Fruit fly (Drosophila melanogaster) whole organism, embryonic: ENCODE results near the gene tth.

ENCODE experiments used
- BtbVII ChIP-seq: fragments of 200-800 bp; sonication (Bioruptor generic); optimal IDR thresholded peaks from 3 replicates; lab custom pipeline; 2017; ENCODE audit warnings: missing biosample characterization, mild to moderate bottlenecking, missing genetic modification characterization
- CG10321 ChIP-seq: fragments of 200-800 bp; sonication (Bioruptor generic); IDR thresholded peaks from 2 replicates; pipeline ENCODE4 v1.3.6; 2022; ENCODE audit warnings: missing biosample characterization, missing genetic modification characterization
- CG11093 ChIP-seq: fragments of 200-800 bp; sonication (Bioruptor generic); IDR thresholded peaks from 3 replicates; pipeline ENCODE4 v1.3.6; 2022; ENCODE audit warnings: missing biosample characterization, missing genetic modification characterization
- CG13424 ChIP-seq: fragments of 200-800 bp; sonication (Bioruptor generic); optimal IDR thresholded peaks from 2 replicates; lab custom pipeline; 2019; ENCODE audit warnings: missing biosample characterization, mild to moderate bottlenecking, missing genetic modification characterization, moderate library complexity
- CG1647 ChIP-seq: fragments of 200-800 bp; sonication (Bioruptor generic); optimal IDR thresholded peaks from 3 replicates; lab custom pipeline; 2016; ENCODE audit warnings: missing biosample characterization, missing genetic modification characterization
- CG17612 ChIP-seq: fragments of 200-800 bp; sonication (Bioruptor generic); IDR thresholded peaks from 2 replicates; pipeline ENCODE4 v1.3.6; 2022; ENCODE audit warnings: missing biosample characterization, missing genetic modification characterization
- CG17829 ChIP-seq: fragments of 200-800 bp; optimal IDR thresholded peaks from 2 replicates; lab custom pipeline; 2019; ENCODE audit warnings: missing biosample characterization, mild to moderate bottlenecking, missing genetic modification characterization, moderate library complexity
- CG18619 ChIP-seq: fragments of 200-800 bp; sonication (Bioruptor generic); optimal IDR thresholded peaks from 3 replicates; lab custom pipeline; 2017; ENCODE audit warnings: missing biosample characterization, mild to moderate bottlenecking, missing genetic modification characterization
- CG2712 ChIP-seq: fragments of 200-800 bp; optimal IDR thresholded peaks from 3 replicates; lab custom pipeline; 2019; ENCODE audit warnings: missing biosample characterization, mild to moderate bottlenecking, missing genetic modification characterization, moderate library complexity
- CG30403 ChIP-seq: fragments of 200-800 bp; sonication (Bioruptor generic); optimal IDR thresholded peaks from 3 replicates; lab custom pipeline; 2016; ENCODE audit warnings: missing biosample characterization, missing genetic modification characterization
- CG3163 ChIP-seq: fragments of 200-800 bp; sonication (Bioruptor generic); optimal IDR thresholded peaks from 3 replicates; lab custom pipeline; 2016; ENCODE audit warnings: missing biosample characterization, missing genetic modification characterization
- CG3407 ChIP-seq: fragments of 200-800 bp; sonication (Bioruptor generic); optimal IDR thresholded peaks from 2 replicates; lab custom pipeline; 2018; ENCODE audit warnings: missing biosample characterization, mild to moderate bottlenecking, missing genetic modification characterization
- CG3838 ChIP-seq: fragments of 200-800 bp; sonication (Bioruptor generic); optimal IDR thresholded peaks from 3 replicates; lab custom pipeline; 2016; ENCODE audit warnings: missing biosample characterization, missing genetic modification characterization
- CG43689 ChIP-seq: fragments of 200-800 bp; sonication (Bioruptor generic); IDR thresholded peaks from 2 replicates; pipeline ENCODE4 v1.3.6; 2022; ENCODE audit warnings: missing biosample characterization, missing genetic modification characterization
- CG4404 ChIP-seq: fragments of 200-800 bp; sonication (Bioruptor generic); IDR thresholded peaks from 2 replicates; pipeline ENCODE4 v1.3.6; 2022; ENCODE audit warnings: missing biosample characterization, missing genetic modification characterization
- CG6175 ChIP-seq: fragments of 200-800 bp; sonication (Bioruptor generic); IDR thresholded peaks from 3 replicates; pipeline ENCODE4 v1.3.6; 2022; ENCODE audit warnings: missing biosample characterization, missing genetic modification characterization
- CG6689 ChIP-seq: fragments of 200-800 bp; sonication (Bioruptor generic); IDR thresholded peaks from 2 replicates; pipeline ENCODE4 v1.3.6; 2022; ENCODE audit warnings: missing biosample characterization, missing genetic modification characterization
- CG7271 ChIP-seq: fragments of 200-800 bp; sonication (Bioruptor generic); optimal IDR thresholded peaks from 2 replicates; lab custom pipeline; 2018; ENCODE audit warnings: missing biosample characterization, mild to moderate bottlenecking, missing genetic modification characterization, moderate library complexity
- CG7372 ChIP-seq: fragments of 200-800 bp; sonication (Bioruptor generic); IDR thresholded peaks from 2 replicates; pipeline ENCODE4 v1.3.6; 2022; ENCODE audit warnings: missing biosample characterization, missing genetic modification characterization
- CG8359 ChIP-seq: fragments of 200-800 bp; sonication (Bioruptor generic); optimal IDR thresholded peaks from 2 replicates; lab custom pipeline; 2017; ENCODE audit warnings: missing biosample characterization, mild to moderate bottlenecking, missing genetic modification characterization, borderline replicate concordance
- CG8478 ChIP-seq: fragments of >200 bp; optimal IDR thresholded peaks from 2 replicates; lab custom pipeline; 2018
- D ChIP-seq, 2 experiments: fragments of 200-800 bp in 1 of 2; fragments of >200 bp in 1 of 2; sonication (Bioruptor generic) in 1 of 2; optimal IDR thresholded peaks; 2 replicates in 1 of 2; 3 replicates in 1 of 2; lab custom pipeline; 2017; ENCODE audit warnings: mild to moderate bottlenecking in 1 of 2, missing biosample characterization in 1 of 2, missing genetic modification characterization in 1 of 2, missing genetic modification reagents in 1 of 2
- Dad ChIP-seq: fragments of 200-800 bp; sonication (Bioruptor generic); optimal IDR thresholded peaks from 3 replicates; lab custom pipeline; 2016; ENCODE audit warnings: missing biosample characterization, missing genetic modification characterization
- Ets65A ChIP-seq: fragments of 200-800 bp; sonication (Bioruptor generic); peaks from one replicate; lab custom pipeline; 2016; ENCODE audit warnings: missing biosample characterization, missing genetic modification characterization
- Ets97D ChIP-seq: fragments of 200-800 bp; sonication (Bioruptor generic); optimal IDR thresholded peaks from 3 replicates; lab custom pipeline; 2016; ENCODE audit warnings: missing biosample characterization, missing genetic modification characterization
- Hsf ChIP-seq: fragments of 200-800 bp; sonication (Bioruptor generic); optimal IDR thresholded peaks from 3 replicates; lab custom pipeline; 2016; ENCODE audit warnings: missing biosample characterization, missing genetic modification characterization
- PHDP ChIP-seq: fragments of 200-800 bp; sonication (Bioruptor generic); optimal IDR thresholded peaks from 3 replicates; lab custom pipeline; 2018; ENCODE audit warnings: missing biosample characterization, mild to moderate bottlenecking, missing genetic modification characterization, moderate library complexity
- Rx ChIP-seq: fragments of 200-800 bp; sonication (Bioruptor generic); IDR thresholded peaks from 2 replicates; pipeline ENCODE4 v1.3.6; 2022; ENCODE audit warnings: missing biosample characterization, missing genetic modification characterization
- Tbp ChIP-seq: fragments of >200 bp; optimal IDR thresholded peaks from 2 replicates; lab custom pipeline; 2018; ENCODE audit warnings: missing biosample characterization, missing genetic modification characterization
- Vsx1 ChIP-seq: fragments of 200-800 bp; sonication (Bioruptor generic); optimal IDR thresholded peaks from 2 replicates; lab custom pipeline; 2017; ENCODE audit warnings: missing biosample characterization, mild to moderate bottlenecking, missing genetic modification characterization, missing genetic modification reagents
- bowl ChIP-seq: fragments of 200-800 bp; sonication (Bioruptor generic); IDR thresholded peaks from 2 replicates; pipeline ENCODE4 v1.3.6; 2022; ENCODE audit warnings: missing biosample characterization, missing genetic modification characterization
- bsh ChIP-seq, 2 experiments: fragments of 200-800 bp; sonication (Bioruptor generic); optimal IDR thresholded peaks; 2 replicates each; lab custom pipeline; 2017 to 2018; ENCODE audit warnings: mild to moderate bottlenecking in 2 of 2, missing biosample characterization in 2 of 2, missing genetic modification characterization in 2 of 2, moderate library complexity in 1 of 2
- dan ChIP-seq: fragments of 200-800 bp; sonication (Bioruptor generic); IDR thresholded peaks from 2 replicates; pipeline ENCODE4 v1.3.6; 2022; ENCODE audit warnings: missing biosample characterization, missing genetic modification characterization
- danr ChIP-seq: fragments of 200-800 bp; sonication (Bioruptor generic); IDR thresholded peaks from 2 replicates; pipeline ENCODE4 v1.3.6; 2022; ENCODE audit warnings: missing biosample characterization, missing genetic modification characterization
- dm ChIP-seq: fragments of 200-800 bp; sonication (Bioruptor generic); optimal IDR thresholded peaks from 3 replicates; lab custom pipeline; 2016; ENCODE audit warnings: missing biosample characterization, missing genetic modification characterization
- dmrt11E ChIP-seq: fragments of 200-800 bp; sonication (Bioruptor generic); optimal IDR thresholded peaks from 3 replicates; lab custom pipeline; 2018; ENCODE audit warnings: missing biosample characterization, mild to moderate bottlenecking, missing genetic modification characterization, moderate library complexity
- dpn ChIP-seq, 2 experiments: fragments of 200-800 bp; sonication (Bioruptor generic); optimal IDR thresholded peaks; 3 replicates each; lab custom pipeline; 2016; ENCODE audit warnings: missing biosample characterization in 2 of 2, missing genetic modification characterization in 2 of 2
- fru ChIP-seq: fragments of >200 bp; optimal IDR thresholded peaks from 2 replicates; lab custom pipeline; 2017
- gfzf ChIP-seq: fragments of 200-800 bp; sonication (Bioruptor generic); optimal IDR thresholded peaks from 2 replicates; lab custom pipeline; 2016; ENCODE audit warnings: missing biosample characterization, mild to moderate bottlenecking, missing genetic modification characterization, moderate library complexity
- ham ChIP-seq: fragments of 200-800 bp; sonication (Bioruptor generic); IDR thresholded peaks from 2 replicates; pipeline ENCODE4 v1.3.6; 2022; ENCODE audit warnings: missing biosample characterization, missing genetic modification characterization
- kni ChIP-seq: fragments of 200-800 bp; sonication (Bioruptor generic); optimal IDR thresholded peaks from 3 replicates; lab custom pipeline; 2017; ENCODE audit warnings: mild to moderate bottlenecking, missing biosample characterization, missing genetic modification reagents, missing genetic modification characterization
- maf-S ChIP-seq: fragments of 200-800 bp; sonication (Bioruptor generic); optimal IDR thresholded peaks from 2 replicates; lab custom pipeline; 2016; ENCODE audit warnings: missing biosample characterization, missing genetic modification characterization
- pros ChIP-seq: fragments of 200-800 bp; sonication (Bioruptor generic); optimal IDR thresholded peaks from 3 replicates; lab custom pipeline; 2019; ENCODE audit warnings: missing biosample characterization, mild to moderate bottlenecking, missing genetic modification characterization, moderate library complexity
- shn ChIP-seq: fragments of 200-800 bp; sonication (Bioruptor generic); optimal IDR thresholded peaks from 3 replicates; lab custom pipeline; 2016; ENCODE audit warnings: missing biosample characterization, missing genetic modification characterization
- sima ChIP-seq: fragments of 200-800 bp; sonication (Bioruptor generic); optimal IDR thresholded peaks from 2 replicates; lab custom pipeline; 2016; ENCODE audit warnings: missing biosample characterization, missing genetic modification characterization
- slbo ChIP-seq: fragments of 200-800 bp; sonication (Bioruptor generic); IDR thresholded peaks from 2 replicates; pipeline ENCODE4 v1.3.6; 2022; ENCODE audit warnings: missing biosample characterization, missing genetic modification characterization
- trem ChIP-seq: fragments of 200-800 bp; optimal IDR thresholded peaks from 3 replicates; lab custom pipeline; 2019; ENCODE audit warnings: missing biosample characterization, mild to moderate bottlenecking, missing genetic modification characterization, moderate library complexity
- unpg ChIP-seq: fragments of 200-800 bp; sonication (Bioruptor generic); optimal IDR thresholded peaks from 3 replicates; lab custom pipeline; 2018; ENCODE audit warnings: missing biosample characterization, mild to moderate bottlenecking, missing genetic modification characterization, moderate library complexity
- vfl ChIP-seq: fragments of 200-800 bp; sonication (Bioruptor generic); optimal IDR thresholded peaks from 2 replicates; lab custom pipeline; 2016; ENCODE audit warnings: missing biosample characterization, missing genetic modification characterization
- wor ChIP-seq: fragments of 200-800 bp; sonication (Bioruptor generic); IDR thresholded peaks from 2 replicates; pipeline ENCODE4 v1.3.6; 2022; ENCODE audit warnings: missing biosample characterization, missing genetic modification characterization
- z ChIP-seq: fragments of 200-800 bp; sonication (Bioruptor generic); IDR thresholded peaks from 3 replicates; pipeline ENCODE4 v1.3.6; 2022; ENCODE audit warnings: missing biosample characterization, missing genetic modification characterization

The tth gene

dm6 chrX:13634254-13634999, 18.0 kb upstream of the tth start (continued):
- TF ChIP-seq CG2712 (tag; lab: Kevin White, UChicago) (peak; percentile 3), maf-S (GFP tag; lab: Kevin White, UChicago) (peak; percentile 17), dm (GFP tag; lab: Kevin White, UChicago) (peak; percentile 4), PHDP (tag; lab: Kevin White, UChicago) (peak; percentile 46), Dad (GFP tag; lab: Kevin White, UChicago) (no peak), CG17829 (tag; lab: Kevin White, UChicago) (no peak), dan (no peak), Hsf (GFP tag; lab: Kevin White, UChicago) (peak; percentile 38), slbo (GFP tag; lab: Robert Waterston, UW) (peak; percentile 61), CG7372 (GFP tag; lab: Robert Waterston, UW) (0 out of 2 replicates have a peak, but pooled peaks have one; percentile 18), CG3163 (GFP tag; lab: Kevin White, UChicago) (no peak), CG8478 (lab: Kevin White, UChicago) (no peak), dmrt11E (tag; lab: Kevin White, UChicago) (no peak), fru (no peak), z (GFP tag; lab: Robert Waterston, UW) (peak; percentile 61; the same call in 1 of the 3 replicates), CG30403 (GFP tag; lab: Kevin White, UChicago) (peak; percentile 56), CG3407 (GFP tag; lab: Kevin White, UChicago) (no peak), CG8359 (GFP tag; lab: Kevin White, UChicago) (no peak), wor (no peak), Rx (no peak), CG1647 (no peak), dpn (GFP tag; optimal IDR thresholded peaks at IDR 0.05; lab: Kevin White, UChicago) (peak; percentile 23 to 44), BtbVII (GFP tag; lab: Kevin White, UChicago) (peak; percentile 57), ham (no peak), CG3838 (GFP tag; lab: Kevin White, UChicago) (no peak), CG43689 (GFP tag; lab: Robert Waterston, UW) (0 out of 2 replicates have a peak, but pooled peaks have one; percentile 26), danr (GFP tag; lab: Robert Waterston, UW) (no peak), CG10321 (no peak), Ets97D (GFP tag; lab: Kevin White, UChicago) (no peak), bowl (GFP tag; lab: Robert Waterston, UW) (no peak), trem (tag; lab: Kevin White, UChicago) (no peak), bsh (GFP tag; optimal IDR thresholded peaks at IDR 0.05; lab: Kevin White, UChicago) (no peak), pros (GFP tag; lab: Kevin White, UChicago) (no peak), CG6689 (no peak), Ets65A (GFP tag; lab: Kevin White, UChicago) (peak; percentile 92), CG18619 (peak; percentile 32), CG6175 (GFP tag; lab: Robert Waterston, UW) (no peak), vfl (GFP tag; lab: Kevin White, UChicago) (no peak), CG4404 (GFP tag; lab: Robert Waterston, UW) (no peak), unpg (GFP tag; lab: Kevin White, UChicago) (no peak), Vsx1 (GFP tag; lab: Kevin White, UChicago) (peak; percentile 25), D (optimal IDR thresholded peaks at IDR 0.05; lab: Kevin White, UChicago) (no peak), D (GFP tag; optimal IDR thresholded peaks at IDR 0.05; lab: Kevin White, UChicago) (no peak), Tbp (no peak), CG11093 (GFP tag; lab: Robert Waterston, UW) (no peak), gfzf (no peak), kni (peak; percentile 57), sima (GFP tag; lab: Kevin White, UChicago) (no peak), shn (GFP tag; lab: Kevin White, UChicago) (no peak), CG13424 (tag; lab: Kevin White, UChicago) (peak; percentile 46), CG17612 (GFP tag; lab: Robert Waterston, UW) (no peak), CG7271 (no peak)
